Worm (Caenorhabditis elegans) whole organism, L1 larva: ENCODE measurements around the gene C18D11.7.
A peak's percentile ranks its signal among the peaks of the same experiment; 100 is the strongest.

Experiments
- C16A3.4 ChIP-seq: fragments of 150-350 bp; optimal IDR thresholded peaks from 2 replicates; lab custom pipeline; 2014; ENCODE audit warnings: missing biosample characterization, missing genetic modification characterization
- C34B4.2 ChIP-seq: sonication (generic microtip); optimal IDR thresholded peaks from 2 replicates; lab custom pipeline; 2017; ENCODE audit warnings: mild to moderate bottlenecking, missing genetic modification characterization, missing compliant biosample characterization
- F16B12.6 ChIP-seq: fragments of 150-350 bp; optimal IDR thresholded peaks from 2 replicates; lab custom pipeline; 2014; ENCODE audit warnings: missing biosample characterization, missing genetic modification characterization
- ama-1 ChIP-seq: fragments of 150-350 bp; optimal IDR thresholded peaks from 2 replicates; lab custom pipeline; 2014
- blmp-1 ChIP-seq: fragments of 150-350 bp; optimal IDR thresholded peaks from 2 replicates; lab custom pipeline; 2014; ENCODE audit warnings: missing biosample characterization, missing genetic modification characterization
- ceh-63 ChIP-seq: fragments of 200-800 bp; sonication (Bioruptor generic); optimal IDR thresholded peaks from 2 replicates; lab custom pipeline; 2018; ENCODE audit warnings: mild to moderate bottlenecking, missing genetic modification characterization, missing compliant biosample characterization
- ceh-8 ChIP-seq: fragments of 200-800 bp; sonication (Bioruptor generic); optimal IDR thresholded peaks from 2 replicates; lab custom pipeline; 2018; ENCODE audit warnings: mild to moderate bottlenecking, missing genetic modification characterization, moderate library complexity, missing compliant biosample characterization
- ceh-82 ChIP-seq, 3 experiments: fragments of 150-350 bp in 1 of 3; sonication (generic microtip) in 2 of 3; optimal IDR thresholded peaks; 2 replicates each; lab custom pipeline; 2014 to 2017; ENCODE audit warnings: missing biosample characterization in 3 of 3, missing genetic modification characterization in 3 of 3
- ceh-88 ChIP-seq: fragments of 200-800 bp; sonication (Bioruptor generic); IDR thresholded peaks from 2 replicates; pipeline ENCODE4 v1.3.6; 2022; ENCODE audit warnings: missing genetic modification characterization, missing compliant biosample characterization
- dpl-1 ChIP-seq, 3 experiments: fragments of 150-350 bp in 2 of 3; sonication (generic microtip) in 1 of 3; optimal IDR thresholded peaks; 2 replicates each; lab custom pipeline; 2014 to 2017; ENCODE audit warnings: missing biosample characterization in 3 of 3, missing genetic modification characterization in 3 of 3, missing genetic modification reagents in 3 of 3
- dsc-1 ChIP-seq: sonication (generic microtip); optimal IDR thresholded peaks from 2 replicates; lab custom pipeline; 2016; ENCODE audit warnings: mild to moderate bottlenecking, missing genetic modification characterization, missing compliant biosample characterization
- efl-1 ChIP-seq, 4 experiments: fragments of 150-350 bp; optimal IDR thresholded peaks in 3 of 4; peaks in 1 of 4; 1 replicate in 1 of 4; 2 replicates in 3 of 4; lab custom pipeline; 2014; ENCODE audit warnings: missing biosample characterization in 2 of 4, missing genetic modification characterization in 2 of 4, missing genetic modification reagents in 2 of 4
- efl-3 ChIP-seq: fragments of 200-800 bp; sonication (Bioruptor generic); optimal IDR thresholded peaks from 2 replicates; lab custom pipeline; 2018; ENCODE audit warnings: mild to moderate bottlenecking, missing genetic modification characterization, missing compliant biosample characterization
- egl-13 ChIP-seq: sonication (generic microtip); optimal IDR thresholded peaks from 2 replicates; lab custom pipeline; 2016; ENCODE audit warnings: missing genotype, missing genetic modification reagents, missing genetic modification characterization, missing compliant biosample characterization
- elt-3 ChIP-seq, 6 experiments: fragments of 150-350 bp in 1 of 6; sonication (generic microtip); optimal IDR thresholded peaks; 2 replicates each; lab custom pipeline; 2017 to 2018; ENCODE audit warnings: missing biosample characterization in 6 of 6, missing genetic modification characterization in 6 of 6, inconsistent platforms in 1 of 6
- fkh-8 ChIP-seq: sonication (generic microtip); optimal IDR thresholded peaks from 2 replicates; lab custom pipeline; 2016; ENCODE audit warnings: mild to moderate bottlenecking, missing genetic modification characterization, missing compliant biosample characterization
- irx-1 ChIP-seq: sonication (generic microtip); optimal IDR thresholded peaks from 2 replicates; lab custom pipeline; 2016; ENCODE audit warnings: missing genetic modification characterization, missing compliant biosample characterization
- isw-1 ChIP-seq: fragments of 200-800 bp; sonication (Bioruptor generic); IDR thresholded peaks from 2 replicates; pipeline ENCODE4 v1.3.6; 2022; ENCODE audit warnings: missing genetic modification characterization, missing compliant biosample characterization
- jun-1 ChIP-seq: fragments of 150-350 bp; optimal IDR thresholded peaks from 2 replicates; lab custom pipeline; 2014; ENCODE audit warnings: missing biosample characterization, missing genetic modification reagents, missing genetic modification characterization
- lin-15B ChIP-seq: fragments of 150-350 bp; sonication (generic microtip); optimal IDR thresholded peaks from 3 replicates; lab custom pipeline; 2014; ENCODE audit warnings: missing biosample characterization, missing genetic modification characterization
- lin-35 ChIP-seq, 2 experiments: fragments of 150-350 bp; optimal IDR thresholded peaks; 2 replicates each; lab custom pipeline; 2014; ENCODE audit warnings: missing biosample characterization in 2 of 2, missing genetic modification characterization in 2 of 2, missing genetic modification reagents in 2 of 2
- lsy-2 ChIP-seq, 2 experiments: fragments of 150-350 bp; optimal IDR thresholded peaks; 2 replicates each; lab custom pipeline; 2014; ENCODE audit warnings: missing biosample characterization in 2 of 2, missing genetic modification characterization in 2 of 2
- mdl-1 ChIP-seq, 2 experiments: fragments of 150-350 bp; optimal IDR thresholded peaks; 2 replicates each; lab custom pipeline; 2014 to 2017; ENCODE audit warnings: missing biosample characterization in 2 of 2, missing genetic modification characterization in 2 of 2, inconsistent platforms in 1 of 2
- mef-2 ChIP-seq: fragments of 150-350 bp; optimal IDR thresholded peaks from 2 replicates; lab custom pipeline; 2014; ENCODE audit warnings: missing biosample characterization, missing genetic modification characterization
- mep-1 ChIP-seq: fragments of 150-350 bp; optimal IDR thresholded peaks from 2 replicates; lab custom pipeline; 2014; ENCODE audit warnings: missing biosample characterization, missing genetic modification characterization
- nhr-19 ChIP-seq: fragments of 200-800 bp; sonication (Bioruptor generic); conservative IDR thresholded peaks from 2 replicates; pipeline ENCODE4 v1.3.6; 2022; ENCODE audit warnings: missing genetic modification characterization, missing compliant biosample characterization
- nhr-20 ChIP-seq: sonication (generic microtip); optimal IDR thresholded peaks from 2 replicates; lab custom pipeline; 2016; ENCODE audit warnings: mild to moderate bottlenecking, missing genetic modification characterization, missing compliant biosample characterization
- nhr-85 ChIP-seq: sonication (generic microtip); peaks from one replicate; lab custom pipeline; 2016; ENCODE audit warnings: missing genetic modification characterization, inconsistent platforms, missing compliant biosample characterization
- nhr-90 ChIP-seq: sonication (generic microtip); optimal IDR thresholded peaks from 2 replicates; lab custom pipeline; 2016; ENCODE audit warnings: mild to moderate bottlenecking, missing genetic modification characterization, missing compliant biosample characterization; ENCODE audit not compliant: poor library complexity
- pag-3 ChIP-seq: sonication (generic microtip); optimal IDR thresholded peaks from 2 replicates; lab custom pipeline; 2017; ENCODE audit warnings: missing genetic modification characterization, mild to moderate bottlenecking, missing compliant biosample characterization, antibody characterized with exemption, borderline replicate concordance; ENCODE audit not compliant: insufficient read depth
- pax-3 ChIP-seq: fragments of 200-800 bp; sonication (Bioruptor generic); optimal IDR thresholded peaks from 2 replicates; lab custom pipeline; 2018; ENCODE audit warnings: mild to moderate bottlenecking, missing genetic modification characterization, moderate library complexity, missing compliant biosample characterization
- rnt-1 ChIP-seq: sonication (generic microtip); optimal IDR thresholded peaks from 2 replicates; lab custom pipeline; 2016; ENCODE audit warnings: mild to moderate bottlenecking, missing genetic modification characterization, moderate library complexity, missing compliant biosample characterization
- skn-1 ChIP-seq: fragments of 150-350 bp; optimal IDR thresholded peaks from 2 replicates; lab custom pipeline; 2014; ENCODE audit warnings: missing biosample characterization, missing genetic modification characterization
- snu-23 ChIP-seq: sonication (generic microtip); optimal IDR thresholded peaks from 2 replicates; lab custom pipeline; 2016; ENCODE audit warnings: missing genetic modification characterization, missing compliant biosample characterization
- sox-4 ChIP-seq: sonication (generic microtip); optimal IDR thresholded peaks from 2 replicates; lab custom pipeline; 2016; ENCODE audit warnings: missing genetic modification characterization, missing compliant biosample characterization
- sptf-1 ChIP-seq: fragments of 150-350 bp; optimal IDR thresholded peaks from 2 replicates; lab custom pipeline; 2014; ENCODE audit warnings: missing biosample characterization, missing genetic modification characterization
- sup-37 ChIP-seq: fragments of 200-800 bp; sonication (Bioruptor generic); optimal IDR thresholded peaks from 2 replicates; lab custom pipeline; 2018; ENCODE audit warnings: mild to moderate bottlenecking, missing genetic modification characterization, missing compliant biosample characterization
- swsn-7 ChIP-seq: sonication (generic microtip); optimal IDR thresholded peaks from 2 replicates; lab custom pipeline; 2016; ENCODE audit warnings: missing genetic modification characterization, missing compliant biosample characterization
- tbx-2 ChIP-seq: sonication (generic microtip); optimal IDR thresholded peaks from 2 replicates; lab custom pipeline; 2016; ENCODE audit warnings: missing genetic modification characterization, missing compliant biosample characterization
- unc-130 ChIP-seq: fragments of 150-350 bp; optimal IDR thresholded peaks from 2 replicates; lab custom pipeline; 2017; ENCODE audit warnings: missing biosample characterization, missing genetic modification characterization, inconsistent platforms
- unc-30 ChIP-seq: sonication (generic microtip); optimal IDR thresholded peaks from 2 replicates; lab custom pipeline; 2017; ENCODE audit warnings: missing biosample characterization, missing genetic modification characterization
- unc-86 ChIP-seq: sonication (generic microtip); optimal IDR thresholded peaks from 2 replicates; lab custom pipeline; 2016; ENCODE audit warnings: missing genetic modification characterization, missing compliant biosample characterization
- xbp-1 ChIP-seq: sonication (generic microtip); optimal IDR thresholded peaks from 2 replicates; lab custom pipeline; 2016; ENCODE audit warnings: missing genetic modification characterization, missing compliant biosample characterization
- ztf-11 ChIP-seq, 2 experiments: sonication (generic microtip); optimal IDR thresholded peaks; 2 replicates each; lab custom pipeline; 2016 to 2017; ENCODE audit warnings: missing genetic modification characterization in 2 of 2, missing biosample characterization in 1 of 2, missing compliant biosample characterization in 1 of 2

C18D11.7 gene

DNA sequence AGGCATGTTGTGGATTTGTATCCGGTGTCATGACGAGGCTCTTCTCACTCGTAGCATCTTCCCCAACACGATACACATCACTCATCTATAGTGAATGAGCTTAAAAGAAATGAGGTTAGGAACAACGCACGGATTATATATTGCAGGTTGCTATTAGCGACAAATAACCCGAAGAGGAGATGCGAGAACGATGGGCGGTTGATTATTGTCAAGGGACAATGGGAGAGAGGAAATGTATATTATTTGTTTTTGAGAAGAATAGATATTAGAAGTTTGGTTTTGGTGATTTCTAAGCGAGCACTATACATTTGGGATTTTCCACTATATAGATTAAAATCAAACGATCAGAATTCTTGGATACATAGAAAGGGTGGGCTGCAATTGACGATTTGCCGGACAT, at the start of gene C18D11.7:
Gene C18D11.7 (minus strand): TSS at position 101 of the 400 bp plus-strand sequence.
- TF ChIP-seq dsc-1 (tag; lab: Kevin White, UChicago) (peak; percentile 15), sup-37 (no peak)

DNA sequence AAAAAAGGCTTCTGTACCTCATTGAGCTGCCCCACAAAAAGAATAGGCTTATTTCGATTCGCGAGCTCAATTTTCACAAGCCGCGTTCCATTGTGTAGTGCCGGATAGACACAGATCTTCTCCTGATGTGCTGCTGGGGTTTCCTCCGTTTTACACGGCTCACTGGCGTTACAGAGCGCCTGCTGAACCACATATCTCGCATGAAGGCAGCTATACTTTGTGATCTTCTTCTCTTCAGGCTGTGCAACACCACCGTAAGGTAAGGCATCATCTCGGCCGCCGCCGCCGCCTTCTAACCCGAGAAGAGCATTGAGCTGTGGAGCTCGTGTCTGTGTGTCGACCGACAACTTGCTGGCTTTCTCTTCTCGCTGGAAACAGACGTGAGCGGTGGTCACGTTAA, 46.9 kb upstream of the C18D11.7 start:
- TF ChIP-seq ceh-88 (no peak), mef-2 (tag; lab: Kevin White, UChicago) (no peak), rnt-1 (tag; lab: Kevin White, UChicago) (no peak), blmp-1 (no peak), nhr-20 (tag; lab: Kevin White, UChicago) (no peak), elt-3 (tag; optimal IDR thresholded peaks at IDR 0.05; lab: Kevin White, UChicago) (no peak)
- TF ChIP-seq, all 84 proteins: peak for 0

DNA sequence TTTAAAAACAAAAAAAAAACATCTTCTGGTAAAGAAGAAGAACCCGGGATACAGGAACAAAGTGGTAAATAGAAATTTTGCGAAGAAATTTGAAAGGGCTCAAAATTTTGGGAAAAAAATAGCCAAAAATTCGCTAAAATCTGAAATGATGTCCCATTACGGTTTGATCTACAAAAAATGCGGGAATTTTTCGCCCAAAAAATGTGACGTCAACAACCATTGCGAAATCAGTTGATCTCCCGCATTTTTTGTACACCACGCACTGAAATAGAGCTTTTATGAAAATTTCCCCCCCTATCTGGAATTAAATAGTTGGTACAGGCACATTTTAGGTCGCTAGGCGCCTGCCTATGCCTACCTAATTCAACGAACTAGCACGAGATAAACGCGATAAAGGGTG, 43.0 kb upstream of the C18D11.7 start:
- TF ChIP-seq pax-3 (no peak), ama-1 (lab: Kevin White, UChicago) (no peak)

DNA sequence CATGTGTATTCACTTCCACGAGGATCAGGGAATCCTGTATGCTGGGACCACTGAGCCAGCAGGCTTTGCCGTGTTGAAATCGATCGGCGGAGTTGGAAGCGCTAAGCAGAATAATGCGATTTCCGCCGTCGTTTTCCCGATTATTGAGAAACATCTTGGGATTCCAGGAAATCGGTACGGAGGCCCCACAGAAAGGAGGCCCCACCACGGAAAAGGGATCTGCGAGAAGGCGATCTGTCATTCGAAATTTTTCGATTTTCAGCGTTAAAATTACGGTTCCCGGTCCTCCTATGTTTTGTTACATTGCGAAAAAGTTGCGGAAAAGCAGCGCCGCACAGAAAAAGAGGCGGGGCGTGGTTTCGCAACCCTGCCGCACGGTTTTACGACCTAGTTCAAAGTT, 41.7 kb upstream of the C18D11.7 start:
- TF ChIP-seq nhr-20 (tag; lab: Kevin White, UChicago): no peak
- TF ChIP-seq sox-4: no peak
- no peak for TF ChIP-seq sup-37
- TF ChIP-seq nhr-85: peak; percentile 29
- TF ChIP-seq isw-1 (GFP tag; lab: Robert Waterston, UW): no peak
- TF ChIP-seq sptf-1 (tag; lab: Kevin White, UChicago): no peak
- no peak for TF ChIP-seq tbx-2

DNA sequence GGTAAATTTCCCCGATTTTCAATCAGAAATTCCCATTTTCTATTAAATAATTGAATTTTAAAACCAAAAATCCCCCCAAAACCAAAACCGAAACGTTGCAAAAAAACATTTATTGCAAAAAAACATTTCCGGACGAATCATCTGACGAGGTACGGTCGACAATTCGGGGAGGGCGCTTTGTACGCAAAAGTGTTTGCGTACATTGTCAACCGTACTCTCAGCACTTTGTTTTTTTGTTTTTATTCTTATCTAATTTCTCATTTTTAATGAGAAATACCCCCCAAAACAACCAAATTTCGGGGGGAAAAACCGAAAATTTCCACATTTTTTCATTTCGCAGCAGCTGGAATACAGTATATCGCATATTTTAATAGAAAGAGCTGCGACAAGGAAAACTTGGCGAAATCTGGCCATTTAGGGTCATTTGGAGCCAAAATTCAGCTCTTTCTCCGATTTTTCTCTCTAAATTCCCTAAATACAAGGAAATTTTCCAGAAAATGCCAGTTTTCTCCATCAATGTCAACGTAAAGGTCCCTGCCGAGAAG, 41.1 kb upstream of the C18D11.7 start, which contains the start of gene mif-1:
Gene mif-1 (plus strand): TSS at position 495 of the 545 bp plus-strand sequence.
- TF ChIP-seq fkh-8 (tag; lab: Kevin White, UChicago) (peak; percentile 21), C16A3.4 (tag; lab: Kevin White, UChicago) (peak; percentile 40), egl-13 (tag; lab: Kevin White, UChicago) (no peak), ceh-82 (tag; optimal IDR thresholded peaks at IDR 0.05; lab: Kevin White, UChicago) (peak in 1 of 3 experiments; percentile 46), mef-2 (tag; lab: Kevin White, UChicago) (no peak), efl-3 (GFP tag; lab: Kevin White, UChicago) (no peak), F16B12.6 (tag; lab: Kevin White, UChicago) (peak; percentile 88), unc-86 (tag; lab: Kevin White, UChicago) (no peak), pax-3 (no peak), ceh-63 (no peak), isw-1 (GFP tag; lab: Robert Waterston, UW) (no peak), ztf-11 (tag; optimal IDR thresholded peaks at IDR 0.05; lab: Kevin White, UChicago) (no peak), snu-23 (peak; percentile 50), unc-130 (tag; lab: Kevin White, UChicago) (peak; percentile 39), xbp-1 (peak; percentile 10), dpl-1 (GFP tag; optimal IDR thresholded peaks at IDR 0.05; lab: Kevin White, UChicago) (peak; percentile 33 to 59 (median 40)), C34B4.2 (no peak), nhr-90 (tag; lab: Kevin White, UChicago) (no peak), mdl-1 (tag; optimal IDR thresholded peaks at IDR 0.05; lab: Kevin White, UChicago) (peak in 1 of 2 experiments; percentile 33), pag-3 (tag; lab: Kevin White, UChicago) (peak; percentile 20), blmp-1 (peak; percentile 1), mep-1 (tag; lab: Kevin White, UChicago) (peak; percentile 44), lin-35 (GFP tag; optimal IDR thresholded peaks at IDR 0.05; lab: Kevin White, UChicago) (peak; percentile 61 to 75), ceh-8 (no peak), swsn-7 (tag; lab: Kevin White, UChicago) (no peak), elt-3 (tag; optimal IDR thresholded peaks at IDR 0.05; lab: Kevin White, UChicago) (peak in 1 of 6 experiments; percentile 67), skn-1 (tag; lab: Kevin White, UChicago) (peak; percentile 69), lsy-2 (tag; optimal IDR thresholded peaks at IDR 0.05; lab: Kevin White, UChicago) (peak; percentile 93 to 99), nhr-19 (GFP tag; lab: Robert Waterston, UW) (no peak), unc-30 (tag; lab: Kevin White, UChicago) (no peak), jun-1 (tag; lab: Kevin White, UChicago) (no peak), ceh-88 (no peak), irx-1 (tag; lab: Kevin White, UChicago) (no peak), efl-1 (optimal IDR thresholded peaks at IDR 0.05; lab: Kevin White, UChicago) (peak; percentile 40 to 56), efl-1 (GFP tag; optimal IDR thresholded peaks at IDR 0.05 in 1 of 2; lab: Kevin White, UChicago) (peak; percentile 57 to 86), lin-15B (tag; lab: Kevin White, UChicago) (peak; percentile 7)
